Worm (Caenorhabditis elegans) whole organism, late embryonic: ENCODE results near the gene B0244.17.

ENCODE experiments used
- C38D4.7 ChIP-seq: fragments of 200-800 bp; sonication (Bioruptor generic); optimal IDR thresholded peaks from 2 replicates; lab custom pipeline; 2018; ENCODE audit warnings: mild to moderate bottlenecking, missing genetic modification characterization, moderate library complexity, missing compliant biosample characterization
- F13H6.1 ChIP-seq: sonication (generic microtip); optimal IDR thresholded peaks from 2 replicates; lab custom pipeline; 2016; ENCODE audit warnings: missing genetic modification characterization, missing compliant biosample characterization
- ama-1 ChIP-seq: fragments of 150-350 bp; optimal IDR thresholded peaks from 2 replicates; lab custom pipeline; 2014
- ceh-14 ChIP-seq: sonication (generic microtip); optimal IDR thresholded peaks from 2 replicates; lab custom pipeline; 2016; ENCODE audit warnings: missing genotype, missing genetic modification characterization, missing compliant biosample characterization
- ceh-19 ChIP-seq: fragments of 200-800 bp; sonication (Bioruptor generic); optimal IDR thresholded peaks from 2 replicates; lab custom pipeline; 2018; ENCODE audit warnings: mild to moderate bottlenecking, missing genetic modification characterization, missing compliant biosample characterization
- ceh-2 ChIP-seq: sonication (generic microtip); optimal IDR thresholded peaks from 2 replicates; lab custom pipeline; 2016; ENCODE audit warnings: missing genotype, missing genetic modification characterization, missing compliant biosample characterization
- ceh-30 ChIP-seq: fragments of 150-350 bp; optimal IDR thresholded peaks from 2 replicates; lab custom pipeline; 2014; ENCODE audit warnings: missing biosample characterization, missing genetic modification characterization
- ceh-31 ChIP-seq: sonication (generic microtip); optimal IDR thresholded peaks from 2 replicates; lab custom pipeline; 2016; ENCODE audit warnings: missing genetic modification characterization, missing compliant biosample characterization
- ceh-45 ChIP-seq: fragments of 200-800 bp; sonication (Bioruptor generic); IDR thresholded peaks from 2 replicates; pipeline ENCODE4 v1.3.6; 2022; ENCODE audit warnings: missing genetic modification reagents, missing genetic modification characterization, missing compliant biosample characterization
- pha-2 ChIP-seq: sonication (generic microtip); optimal IDR thresholded peaks from 2 replicates; lab custom pipeline; 2017; ENCODE audit warnings: mild to moderate bottlenecking, missing genetic modification characterization, missing compliant biosample characterization
- sox-2 ChIP-seq: fragments of 200-800 bp; sonication (Bioruptor generic); IDR thresholded peaks from 2 replicates; pipeline ENCODE4 v1.3.6; 2022; ENCODE audit warnings: missing genetic modification reagents, missing genetic modification characterization, missing compliant biosample characterization
- unc-42 ChIP-seq: sonication (generic microtip); optimal IDR thresholded peaks from 2 replicates; lab custom pipeline; 2016; ENCODE audit warnings: missing genotype, missing genetic modification characterization, missing compliant biosample characterization

Gene B0244.17

DNA sequence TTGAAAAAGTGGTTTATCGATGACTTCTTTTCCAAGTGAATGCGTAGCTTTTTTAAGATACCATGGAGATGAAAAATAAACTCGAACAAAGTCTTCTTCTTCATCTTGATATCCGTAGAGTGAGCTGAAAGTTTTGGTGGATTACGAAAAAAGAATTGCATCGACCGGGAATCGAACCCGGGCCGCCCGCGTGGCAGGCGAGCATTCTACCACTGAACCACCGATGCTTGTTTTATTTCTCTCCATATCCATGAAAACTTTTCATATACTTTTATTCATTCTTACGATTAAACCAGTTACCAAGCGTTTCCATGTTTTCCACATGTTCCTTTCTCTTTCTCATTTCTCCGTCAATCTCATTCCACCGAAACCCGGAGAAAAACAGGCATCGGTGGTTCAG is 49.1 kb downstream of the B0244.17 start:
- TF ChIP-seq unc-42 (tag; lab: Kevin White, UChicago): no peak
- no peak for TF ChIP-seq pha-2 (tag; lab: Kevin White, UChicago)
- no peak for TF ChIP-seq ceh-30
- TF ChIP-seq sox-2 (GFP tag; lab: Robert Waterston, UW): no peak
- no peak for TF ChIP-seq ceh-31 (tag; lab: Kevin White, UChicago)
- TF ChIP-seq F13H6.1 (tag; lab: Kevin White, UChicago): no peak
- no peak for TF ChIP-seq ceh-14 (tag; lab: Kevin White, UChicago)
- no peak for TF ChIP-seq ceh-45 (GFP tag; lab: Robert Waterston, UW)
- no peak for TF ChIP-seq ceh-19
- TF ChIP-seq ceh-2 (tag; lab: Kevin White, UChicago): no peak
- TF ChIP-seq ama-1 (lab: Kevin White, UChicago): no peak
- TF ChIP-seq C38D4.7 (GFP tag; lab: Kevin White, UChicago): no peak
- TF ChIP-seq, all 69 proteins: peak for 0
